Fruit fly (Drosophila melanogaster): ENCODE data around the gene Clic.

- TF ChIP-seq ey (GFP tag; optimal IDR thresholded peaks at IDR 0.05) (no peak), Dfd (GFP tag; optimal IDR thresholded peaks at IDR 0.05) (no peak), sage (GFP tag; optimal IDR thresholded peaks at IDR 0.05) (no peak), tai (GFP tag; optimal IDR thresholded peaks at IDR 0.05) (no peak), Hnf4 (GFP tag; optimal IDR thresholded peaks at IDR 0.05) (no peak), dsf (GFP tag; optimal IDR thresholded peaks at IDR 0.05; ENCODE audit: borderline replicate concordance) (no peak), Abd-B (GFP tag; optimal IDR thresholded peaks at IDR 0.05) (no peak), psq (GFP tag; optimal IDR thresholded peaks at IDR 0.05) (no peak), sv (GFP tag; optimal IDR thresholded peaks at IDR 0.05) (no peak), Myc (optimal IDR thresholded peaks at IDR 0.05) (no peak), Hr78 (GFP tag; optimal IDR thresholded peaks at IDR 0.05) (no peak), Mio (GFP tag; optimal IDR thresholded peaks at IDR 0.05) (no peak), Jra (GFP tag; optimal IDR thresholded peaks at IDR 0.05) (no peak)
Measured at dm6 chrX:13800680-13801079, 21.4 kb downstream of the Clic start.

Data from whole organism, wandering third instar larva.